Fruit fly (Drosophila melanogaster) whole organism, embryonic: ENCODE results near the gene CG34291.

Experiments used
- Adf1 ChIP-seq: fragments of 200-800 bp; sonication (Bioruptor generic); IDR thresholded peaks from 2 replicates; pipeline ENCODE4 v1.3.6; 2022; ENCODE audit warnings: missing biosample characterization, missing genetic modification characterization
- CG10147 ChIP-seq: fragments of 200-800 bp; sonication (Bioruptor generic); optimal IDR thresholded peaks from 2 replicates; lab custom pipeline; 2019; ENCODE audit warnings: missing biosample characterization, mild to moderate bottlenecking, missing genetic modification characterization, moderate library complexity
- CG10209 ChIP-seq: fragments of 200-800 bp; sonication (Bioruptor generic); optimal IDR thresholded peaks from 3 replicates; lab custom pipeline; 2017; ENCODE audit warnings: missing biosample characterization, mild to moderate bottlenecking, missing genetic modification characterization, missing genetic modification reagents
- CG11696 ChIP-seq: fragments of 200-800 bp; sonication (Bioruptor generic); IDR thresholded peaks from 2 replicates; pipeline ENCODE4 v1.3.6; 2022; ENCODE audit warnings: missing biosample characterization, missing genetic modification characterization
- CG12744 ChIP-seq: fragments of 200-800 bp; sonication (Bioruptor generic); optimal IDR thresholded peaks from 2 replicates; lab custom pipeline; 2016; ENCODE audit warnings: missing biosample characterization, missing genetic modification characterization
- CG14050 ChIP-seq: fragments of 200-800 bp; sonication (Bioruptor generic); IDR thresholded peaks from 3 replicates; pipeline ENCODE4 v1.3.6; 2022; ENCODE audit warnings: missing biosample characterization, missing genetic modification characterization
- CG15073 ChIP-seq: fragments of 200-800 bp; sonication (Bioruptor generic); optimal IDR thresholded peaks from 2 replicates; lab custom pipeline; 2016; ENCODE audit warnings: missing biosample characterization, missing genetic modification characterization
- CG15479 ChIP-seq: fragments of 200-800 bp; sonication (Bioruptor generic); optimal IDR thresholded peaks from 3 replicates; lab custom pipeline; 2019; ENCODE audit warnings: missing biosample characterization, mild to moderate bottlenecking, missing genetic modification characterization, moderate library complexity
- CG1602 ChIP-seq: fragments of 200-800 bp; sonication (Bioruptor generic); optimal IDR thresholded peaks from 3 replicates; lab custom pipeline; 2016; ENCODE audit warnings: missing biosample characterization, missing genetic modification characterization
- CG17802 ChIP-seq: fragments of 200-800 bp; sonication (Bioruptor generic); optimal IDR thresholded peaks from 2 replicates; lab custom pipeline; 2018; ENCODE audit warnings: missing biosample characterization, mild to moderate bottlenecking, missing genetic modification characterization, moderate library complexity
- CG17829 ChIP-seq: fragments of 200-800 bp; optimal IDR thresholded peaks from 2 replicates; lab custom pipeline; 2019; ENCODE audit warnings: missing biosample characterization, mild to moderate bottlenecking, missing genetic modification characterization, moderate library complexity
- CG17912 ChIP-seq: fragments of 200-800 bp; sonication (Bioruptor generic); optimal IDR thresholded peaks from 2 replicates; lab custom pipeline; 2018; ENCODE audit warnings: missing biosample characterization, mild to moderate bottlenecking, missing genetic modification characterization
- CG18619 ChIP-seq: fragments of 200-800 bp; sonication (Bioruptor generic); optimal IDR thresholded peaks from 3 replicates; lab custom pipeline; 2017; ENCODE audit warnings: missing biosample characterization, mild to moderate bottlenecking, missing genetic modification characterization
- CG30431 ChIP-seq: fragments of 200-800 bp; sonication (Bioruptor generic); optimal IDR thresholded peaks from 2 replicates; lab custom pipeline; 2017; ENCODE audit warnings: missing biosample characterization, missing genetic modification characterization
- CG7745 ChIP-seq: fragments of 200-800 bp; sonication (Bioruptor generic); optimal IDR thresholded peaks from 2 replicates; lab custom pipeline; 2018; ENCODE audit warnings: missing biosample characterization, mild to moderate bottlenecking, missing genetic modification characterization, moderate library complexity
- Dad ChIP-seq: fragments of 200-800 bp; sonication (Bioruptor generic); optimal IDR thresholded peaks from 3 replicates; lab custom pipeline; 2016; ENCODE audit warnings: missing biosample characterization, missing genetic modification characterization
- Dfd ChIP-seq, 2 experiments: fragments of >200 bp; optimal IDR thresholded peaks; 2 replicates each; lab custom pipeline; 2017; ENCODE audit warnings: missing biosample characterization in 2 of 2, missing genetic modification characterization in 2 of 2
- E2f1 ChIP-seq: fragments of 200-800 bp; sonication (Bioruptor generic); IDR thresholded peaks from 2 replicates; pipeline ENCODE4 v1.3.6; 2022; ENCODE audit warnings: missing biosample characterization, missing genetic modification characterization
- Fer2 ChIP-seq: fragments of 200-800 bp; sonication (Bioruptor generic); optimal IDR thresholded peaks from 2 replicates; lab custom pipeline; 2018; ENCODE audit warnings: missing biosample characterization, mild to moderate bottlenecking, missing genetic modification characterization, moderate library complexity
- Gug ChIP-seq: fragments of 200-800 bp; sonication (Bioruptor generic); IDR thresholded peaks from 4 replicates; pipeline ENCODE4 v1.3.6; 2022; ENCODE audit warnings: missing biosample characterization, missing genetic modification characterization
- H2.0 ChIP-seq: fragments of 200-800 bp; sonication (Bioruptor generic); IDR thresholded peaks from 2 replicates; pipeline ENCODE4 v1.3.6; 2022; ENCODE audit warnings: missing biosample characterization, missing genetic modification characterization
- HHEX ChIP-seq: fragments of 200-800 bp; sonication (Bioruptor generic); optimal IDR thresholded peaks from 3 replicates; lab custom pipeline; 2017; ENCODE audit warnings: missing biosample characterization, mild to moderate bottlenecking, missing genetic modification characterization, missing genetic modification reagents
- HLH54F ChIP-seq: fragments of 200-800 bp; sonication (Bioruptor generic); optimal IDR thresholded peaks from 3 replicates; lab custom pipeline; 2016; ENCODE audit warnings: missing biosample characterization, missing genetic modification characterization
- Hand ChIP-seq: fragments of 200-800 bp; sonication (Bioruptor generic); optimal IDR thresholded peaks from 2 replicates; lab custom pipeline; 2017; ENCODE audit warnings: mild to moderate bottlenecking, missing biosample characterization, missing genetic modification reagents, missing genetic modification characterization
- HmgZ ChIP-seq: fragments of 200-800 bp; sonication (Bioruptor generic); optimal IDR thresholded peaks from 2 replicates; lab custom pipeline; 2018; ENCODE audit warnings: missing biosample characterization, mild to moderate bottlenecking, missing genetic modification characterization
- Hr78 ChIP-seq, 2 experiments: fragments of 200-800 bp in 1 of 2; fragments of >200 bp in 1 of 2; sonication (Bioruptor generic) in 1 of 2; optimal IDR thresholded peaks; 2 replicates each; lab custom pipeline; 2017 to 2019; ENCODE audit warnings: missing biosample characterization in 2 of 2, missing genetic modification characterization in 2 of 2, mild to moderate bottlenecking in 1 of 2, moderate library complexity in 1 of 2
- Ptx1 ChIP-seq: fragments of 200-800 bp; sonication (Bioruptor generic); IDR thresholded peaks from 2 replicates; pipeline ENCODE4 v1.3.6; 2022; ENCODE audit warnings: missing biosample characterization, missing genetic modification characterization
- Side ChIP-seq: fragments of 200-800 bp; sonication (Bioruptor generic); optimal IDR thresholded peaks from 2 replicates; lab custom pipeline; 2016; ENCODE audit warnings: missing biosample characterization, missing genetic modification characterization
- Sin3A ChIP-seq: fragments of >200 bp; optimal IDR thresholded peaks from 2 replicates; lab custom pipeline; 2018
- Sox100B ChIP-seq: fragments of 200-800 bp; sonication (Bioruptor generic); optimal IDR thresholded peaks from 3 replicates; lab custom pipeline; 2018; ENCODE audit warnings: missing biosample characterization, mild to moderate bottlenecking, missing genetic modification characterization
- Sry-δ ChIP-seq: fragments of 200-800 bp; sonication (Bioruptor generic); optimal IDR thresholded peaks from 2 replicates; lab custom pipeline; 2016; ENCODE audit warnings: missing biosample characterization, missing genetic modification characterization
- ash1 ChIP-seq: fragments of 200-800 bp; sonication (Bioruptor generic); optimal IDR thresholded peaks from 2 replicates; lab custom pipeline; 2018; ENCODE audit warnings: missing biosample characterization, mild to moderate bottlenecking, missing genetic modification characterization
- bigmax ChIP-seq: fragments of 200-800 bp; sonication (Bioruptor generic); optimal IDR thresholded peaks from 2 replicates; lab custom pipeline; 2018; ENCODE audit warnings: missing biosample characterization, mild to moderate bottlenecking, missing genetic modification characterization
- cas ChIP-seq: fragments of 200-800 bp; sonication (Bioruptor generic); IDR thresholded peaks from 2 replicates; pipeline ENCODE4 v1.3.6; 2022; ENCODE audit warnings: missing biosample characterization, missing genetic modification characterization
- chinmo ChIP-seq: fragments of 200-800 bp; sonication (Bioruptor generic); IDR thresholded peaks from 4 replicates; pipeline ENCODE4 v1.3.6; 2022; ENCODE audit warnings: missing biosample characterization, missing genetic modification characterization; ENCODE audit not compliant: partially characterized antibody
- eve ChIP-seq, 2 experiments: fragments of >200 bp; optimal IDR thresholded peaks; 2 replicates each; lab custom pipeline; 2017; ENCODE audit warnings: missing biosample characterization in 2 of 2, missing genetic modification characterization in 2 of 2
- fru ChIP-seq: fragments of >200 bp; optimal IDR thresholded peaks from 2 replicates; lab custom pipeline; 2017
- jing ChIP-seq: fragments of 200-800 bp; sonication (Bioruptor generic); optimal IDR thresholded peaks from 2 replicates; lab custom pipeline; 2018; ENCODE audit warnings: missing biosample characterization, mild to moderate bottlenecking, missing genetic modification characterization
- kni ChIP-seq: fragments of 200-800 bp; sonication (Bioruptor generic); optimal IDR thresholded peaks from 3 replicates; lab custom pipeline; 2017; ENCODE audit warnings: mild to moderate bottlenecking, missing biosample characterization, missing genetic modification reagents, missing genetic modification characterization
- lbe ChIP-seq: fragments of 200-800 bp; sonication (Bioruptor generic); optimal IDR thresholded peaks from 2 replicates; lab custom pipeline; 2016; ENCODE audit warnings: missing biosample characterization, mild to moderate bottlenecking, missing genetic modification characterization
- lmd ChIP-seq: fragments of 200-800 bp; sonication (Bioruptor generic); IDR thresholded peaks from 2 replicates; pipeline ENCODE4 v1.3.6; 2022; ENCODE audit warnings: missing biosample characterization, missing genetic modification characterization
- luna ChIP-seq: fragments of 200-800 bp; sonication (Bioruptor generic); optimal IDR thresholded peaks from 2 replicates; lab custom pipeline; 2016; ENCODE audit warnings: missing biosample characterization, missing genetic modification characterization
- onecut ChIP-seq: fragments of 200-800 bp; sonication (Bioruptor generic); IDR thresholded peaks from 2 replicates; pipeline ENCODE4 v1.3.6; 2022; ENCODE audit warnings: missing biosample characterization, missing genetic modification characterization
- pan ChIP-seq, 4 experiments: fragments of >200 bp in 3 of 4; fragments of 200-800 bp in 1 of 4; sonication (Bioruptor generic) in 1 of 4; optimal IDR thresholded peaks in 3 of 4; IDR thresholded peaks in 1 of 4; 2 replicates each; pipeline versions ENCODE4 v1.3.6 to Lab custom; 2017 to 2022; ENCODE audit warnings: missing biosample characterization in 2 of 4, missing genetic modification characterization in 2 of 4, mixed read lengths in 1 of 4
- pfk ChIP-seq: fragments of 200-800 bp; sonication (Bioruptor generic); optimal IDR thresholded peaks from 2 replicates; lab custom pipeline; 2018; ENCODE audit warnings: missing biosample characterization, mild to moderate bottlenecking, missing genetic modification characterization, moderate library complexity
- sqz ChIP-seq: fragments of 200-800 bp; sonication (Bioruptor generic); optimal IDR thresholded peaks from 3 replicates; lab custom pipeline; 2018; ENCODE audit warnings: missing biosample characterization, mild to moderate bottlenecking, missing genetic modification characterization
- ssp ChIP-seq: fragments of 200-800 bp; sonication (Bioruptor generic); IDR thresholded peaks from 2 replicates; pipeline ENCODE4 v1.3.6; 2022; ENCODE audit warnings: missing biosample characterization, missing genetic modification characterization
- tap ChIP-seq: fragments of 200-800 bp; optimal IDR thresholded peaks from 3 replicates; lab custom pipeline; 2019; ENCODE audit warnings: missing biosample characterization, mild to moderate bottlenecking, missing genetic modification characterization, moderate library complexity
- tin ChIP-seq: fragments of 200-800 bp; sonication (Bioruptor generic); optimal IDR thresholded peaks from 3 replicates; lab custom pipeline; 2016; ENCODE audit warnings: missing biosample characterization, missing genetic modification characterization
- unpg ChIP-seq: fragments of 200-800 bp; sonication (Bioruptor generic); optimal IDR thresholded peaks from 3 replicates; lab custom pipeline; 2018; ENCODE audit warnings: missing biosample characterization, mild to moderate bottlenecking, missing genetic modification characterization, moderate library complexity
- vvl ChIP-seq: fragments of 200-800 bp; sonication (Bioruptor generic); IDR thresholded peaks from 2 replicates; pipeline ENCODE4 v1.3.6; 2022; ENCODE audit warnings: missing biosample characterization, missing genetic modification characterization

Gene CG34291

DNA sequence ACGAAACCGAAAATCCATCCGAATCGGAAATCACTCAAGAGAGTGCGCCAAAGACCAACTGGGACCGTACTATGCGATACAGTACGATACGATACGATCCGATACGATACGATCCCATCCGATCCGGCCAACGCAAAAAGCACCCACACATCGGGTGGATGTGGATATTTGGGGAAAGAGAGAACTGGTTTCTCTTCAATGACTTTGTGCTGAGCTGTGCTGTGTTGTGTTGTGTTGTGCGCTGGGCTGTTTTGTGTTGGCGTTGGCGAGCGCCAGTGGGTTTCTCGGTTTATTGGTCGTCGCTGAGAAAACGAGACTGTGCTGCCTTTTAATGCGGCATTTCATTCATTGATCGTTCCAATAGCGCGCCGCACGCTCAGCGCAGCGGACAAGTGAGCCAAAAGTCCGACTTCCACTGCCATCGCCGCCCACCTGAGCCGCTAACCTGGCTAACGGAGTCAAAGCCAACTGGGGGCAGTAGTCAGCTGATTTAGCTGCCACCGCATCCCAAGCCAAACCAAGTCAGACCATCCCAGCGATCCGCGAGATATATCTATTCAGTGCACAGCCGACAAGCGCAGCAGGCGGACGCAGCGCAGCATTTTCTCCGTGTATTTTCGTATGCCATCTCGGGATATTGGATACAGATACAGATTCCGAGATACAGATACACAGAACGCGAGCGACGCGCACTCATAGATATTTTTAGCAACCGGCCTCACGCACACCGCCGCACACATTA lies 15.0 kb upstream of the CG34291 start, which contains the start of gene tx:
TSS of gene tx (plus strand) at position 324 of the 742 bp plus-strand sequence.
- peak; percentile 40 for TF ChIP-seq vvl (GFP tag; lab: Robert Waterston, UW)
- peak; percentile 69 for TF ChIP-seq kni (GFP tag; lab: Kevin White, UChicago)
- no peak for TF ChIP-seq Adf1 (GFP tag; lab: Robert Waterston, UW)
- no peak for TF ChIP-seq Fer2 (tag; lab: Kevin White, UChicago)
- no peak for TF ChIP-seq luna
- TF ChIP-seq ash1 (GFP tag; lab: Kevin White, UChicago), result no peak
- TF ChIP-seq bigmax (GFP tag; lab: Kevin White, UChicago), result no peak
- no peak for TF ChIP-seq H2.0 (GFP tag; lab: Robert Waterston, UW)
- TF ChIP-seq CG18619 (GFP tag; lab: Kevin White, UChicago), result no peak
- no peak for TF ChIP-seq CG17802
- no peak for TF ChIP-seq sqz (GFP tag; lab: Kevin White, UChicago)
- no peak for TF ChIP-seq lbe (GFP tag; lab: Kevin White, UChicago)
- TF ChIP-seq Hr78 (GFP tag; optimal IDR thresholded peaks at IDR 0.05; lab: Kevin White, UChicago), result no peak
- no peak for TF ChIP-seq jing (GFP tag; lab: Kevin White, UChicago)
- no peak for TF ChIP-seq E2f1 (GFP tag; lab: Robert Waterston, UW)
- TF ChIP-seq CG10147 (GFP tag; lab: Kevin White, UChicago), result peak; percentile 4
- TF ChIP-seq ssp, result no peak
- no peak for TF ChIP-seq CG17912 (GFP tag; lab: Kevin White, UChicago)
- no peak for TF ChIP-seq Sox100B (GFP tag; lab: Kevin White, UChicago)
- TF ChIP-seq Gug (GFP tag; lab: Robert Waterston, UW), result no peak
- no peak for TF ChIP-seq onecut (GFP tag; lab: Robert Waterston, UW)
- TF ChIP-seq CG10209 (GFP tag; lab: Kevin White, UChicago), result no peak
- no peak for TF ChIP-seq pfk (GFP tag; lab: Kevin White, UChicago)
- TF ChIP-seq Side (GFP tag; lab: Kevin White, UChicago), result no peak
- TF ChIP-seq HHEX (GFP tag; lab: Kevin White, UChicago), result no peak
- no peak for TF ChIP-seq HLH54F (GFP tag; lab: Kevin White, UChicago)
- no peak for TF ChIP-seq CG30431 (GFP tag; lab: Kevin White, UChicago)
- TF ChIP-seq unpg (GFP tag; lab: Kevin White, UChicago), result no peak
- peak; percentile 77; the same call in 1 of the 4 replicates for TF ChIP-seq chinmo (GFP tag; lab: Robert Waterston, UW)
- no peak for TF ChIP-seq Hand (GFP tag; lab: Kevin White, UChicago)
- no peak for TF ChIP-seq CG15479
- TF ChIP-seq CG14050, result no peak
- TF ChIP-seq Sin3A (lab: Kevin White, UChicago), result no peak
- no peak for TF ChIP-seq Sry-δ (GFP tag; lab: Kevin White, UChicago)
- no peak for TF ChIP-seq CG1602 (GFP tag; lab: Kevin White, UChicago)
- no peak for TF ChIP-seq Dad (GFP tag; lab: Kevin White, UChicago)
- no peak for TF ChIP-seq eve (GFP tag; optimal IDR thresholded peaks at IDR 0.05; lab: Kevin White, UChicago)
- TF ChIP-seq CG12744 (GFP tag; lab: Kevin White, UChicago), result no peak
- no peak for TF ChIP-seq pan (optimal IDR thresholded peaks at IDR 0.05; lab: Kevin White, UChicago)
- no peak for TF ChIP-seq pan (GFP tag; optimal IDR thresholded peaks at IDR 0.05 in 1 of 2, IDR thresholded peaks at IDR 0.05 in 1 of 2)
- no peak for TF ChIP-seq lmd (GFP tag; lab: Robert Waterston, UW)
- no peak for TF ChIP-seq CG7745
- no peak for TF ChIP-seq HmgZ
- TF ChIP-seq CG11696, result no peak
- TF ChIP-seq CG17829 (tag; lab: Kevin White, UChicago), result no peak
- TF ChIP-seq tap (tag; lab: Kevin White, UChicago), result no peak
- TF ChIP-seq cas (GFP tag; lab: Robert Waterston, UW), result no peak
- TF ChIP-seq Dfd (GFP tag; optimal IDR thresholded peaks at IDR 0.05; lab: Kevin White, UChicago), result no peak
- no peak for TF ChIP-seq tin (GFP tag; lab: Kevin White, UChicago)
- TF ChIP-seq fru (lab: Kevin White, UChicago), result no peak
- TF ChIP-seq CG15073 (GFP tag; lab: Kevin White, UChicago), result no peak
- TF ChIP-seq Ptx1 (GFP tag; lab: Robert Waterston, UW), result no peak
